Worm (Caenorhabditis elegans): Measurements from ENCODE around the gene srh-136.

ce11 chrV:16470916-16471315, 26.5 kb downstream of the srh-136 start, which contains the start of gene srh-138:
- TF ChIP-seq lin-13 (GFP tag; optimal IDR thresholded peaks at IDR 0.05) (no peak), nhr-77 (tag; optimal IDR thresholded peaks at IDR 0.05) (no peak), zag-1 (tag; optimal IDR thresholded peaks at IDR 0.05) (no peak), lin-15B (tag; optimal IDR thresholded peaks at IDR 0.05) (no peak), hif-1 (tag; optimal IDR thresholded peaks at IDR 0.05) (no peak), Y48G9A.11 (GFP tag; IDR thresholded peaks at IDR 0.05) (no peak), unc-39 (tag; optimal IDR thresholded peaks at IDR 0.05) (no peak), snpc-4 (tag; optimal IDR thresholded peaks at IDR 0.05) (no peak), nhr-102 (tag; optimal IDR thresholded peaks at IDR 0.05) (no peak), arid-1 (GFP tag; conservative IDR thresholded peaks at IDR 0.05) (no peak), unc-130 (GFP tag; optimal IDR thresholded peaks at IDR 0.05) (no peak)

Data from whole organism, L4 larva.